Worm (Caenorhabditis elegans): ENCODE measurements around the gene C37C3.17.
A peak's percentile ranks its signal among the peaks of the same experiment; 100 is the strongest.

C37C3.17 gene

ce11 chrV:7875456-7875855, 13.8 kb upstream of the C37C3.17 start, which contains the start of gene F40A3.4:
Gene F40A3.4 (plus strand): TSS chrV:7875756.
- TF ChIP-seq K09A11.1 (tag; optimal IDR thresholded peaks at IDR 0.05; ENCODE audit: insufficient read depth) (no peak), C08G9.2 (tag; optimal IDR thresholded peaks at IDR 0.05) (no peak), fkh-6 (tag; optimal IDR thresholded peaks at IDR 0.05) (no peak)

- TF ChIP-seq nhr-232 (tag; optimal IDR thresholded peaks at IDR 0.05), result no peak
- no peak for TF ChIP-seq hlh-15 (tag; optimal IDR thresholded peaks at IDR 0.05)
- no peak for TF ChIP-seq nfya-1 (tag; optimal IDR thresholded peaks at IDR 0.05)
- no peak for TF ChIP-seq pat-9 (tag; optimal IDR thresholded peaks at IDR 0.05)
- TF ChIP-seq ahr-1 (tag; optimal IDR thresholded peaks at IDR 0.05), result no peak
- TF ChIP-seq ceh-34 (tag; optimal IDR thresholded peaks at IDR 0.05), result no peak
- no peak for TF ChIP-seq ceh-48 (tag; optimal IDR thresholded peaks at IDR 0.05)
- TF ChIP-seq fkh-10 (GFP tag; optimal IDR thresholded peaks at IDR 0.05), result peak; percentile 16
- TF ChIP-seq ceh-24 (tag; optimal IDR thresholded peaks at IDR 0.05), result no peak
- no peak for TF ChIP-seq unc-86 (tag; optimal IDR thresholded peaks at IDR 0.05)
- no peak for TF ChIP-seq ceh-45 (GFP tag; IDR thresholded peaks at IDR 0.05)
- no peak for TF ChIP-seq pha-2 (tag; optimal IDR thresholded peaks at IDR 0.05)
- TF ChIP-seq unc-42 (tag; optimal IDR thresholded peaks at IDR 0.05), result peak; percentile 96
- TF ChIP-seq hlh-30 (tag; optimal IDR thresholded peaks at IDR 0.05; ENCODE audit: insufficient read depth), result no peak
- no peak for TF ChIP-seq K09A11.1 (tag; optimal IDR thresholded peaks at IDR 0.05; ENCODE audit: insufficient read depth)
These were observed 11.3 kb upstream of the C37C3.17 start for ce11 chrV:7872945-7873344.

- TF ChIP-seq ets-4 (tag; optimal IDR thresholded peaks at IDR 0.05) (no peak), ref-2 (tag; optimal IDR thresholded peaks at IDR 0.05) (no peak), ceh-22 (tag; optimal IDR thresholded peaks at IDR 0.05) (no peak), pha-4 (tag; optimal IDR thresholded peaks at IDR 0.05) (no peak), pax-1 (tag; optimal IDR thresholded peaks at IDR 0.05) (no peak), elt-2 (tag; optimal IDR thresholded peaks at IDR 0.05) (no peak), ztf-16 (tag; optimal IDR thresholded peaks at IDR 0.05) (no peak), pros-1 (tag; optimal IDR thresholded peaks at IDR 0.05) (no peak), fkh-10 (GFP tag; optimal IDR thresholded peaks at IDR 0.05) (no peak), che-1 (tag; optimal IDR thresholded peaks at IDR 0.05) (no peak), ceh-31 (tag; optimal IDR thresholded peaks at IDR 0.05) (no peak), fax-1 (tag; optimal IDR thresholded peaks at IDR 0.05) (no peak), C08G9.2 (tag; optimal IDR thresholded peaks at IDR 0.05) (no peak), tbx-2 (tag; optimal IDR thresholded peaks at IDR 0.05) (no peak)
These were observed 9.0 kb upstream of the C37C3.17 start, which contains the start of gene nipi-4 for ce11 chrV:7870707-7871106. Gene nipi-4 (minus strand): TSS chrV:7870807.

ce11 chrV:7864663-7865062, 3.0 kb upstream of the C37C3.17 start, which contains the start of gene C37C3.11:
Gene C37C3.11 (minus strand): TSS chrV:7864763.
- no peak for TF ChIP-seq ztf-16 (tag; optimal IDR thresholded peaks at IDR 0.05)
- TF ChIP-seq ceh-34 (tag; optimal IDR thresholded peaks at IDR 0.05), result no peak
- TF ChIP-seq ceh-9 (tag; optimal IDR thresholded peaks at IDR 0.05), result no peak
- TF ChIP-seq madf-2 (tag; optimal IDR thresholded peaks at IDR 0.05), result no peak
- TF ChIP-seq nhr-11 (tag; optimal IDR thresholded peaks at IDR 0.05), result no peak
- TF ChIP-seq lin-11 (tag; optimal IDR thresholded peaks at IDR 0.05), result no peak
- TF ChIP-seq ceh-22 (tag; optimal IDR thresholded peaks at IDR 0.05), result no peak
- TF ChIP-seq hlh-15 (tag; optimal IDR thresholded peaks at IDR 0.05), result no peak

- no peak for TF ChIP-seq hlh-30 (tag; optimal IDR thresholded peaks at IDR 0.05; ENCODE audit: insufficient read depth)
- no peak for TF ChIP-seq ceh-18 (tag; optimal IDR thresholded peaks at IDR 0.05)
- no peak for TF ChIP-seq ttx-3 (tag; optimal IDR thresholded peaks at IDR 0.05)
- no peak for TF ChIP-seq sox-4 (tag; optimal IDR thresholded peaks at IDR 0.05)
- no peak for TF ChIP-seq sox-2 (GFP tag; IDR thresholded peaks at IDR 0.05)
- TF ChIP-seq lim-6 (tag; optimal IDR thresholded peaks at IDR 0.05), result no peak
- no peak for TF ChIP-seq tbx-2 (tag; optimal IDR thresholded peaks at IDR 0.05)
- TF ChIP-seq hlh-6 (tag; optimal IDR thresholded peaks at IDR 0.05), result no peak
- TF ChIP-seq fax-1 (tag; optimal IDR thresholded peaks at IDR 0.05), result no peak
- TF ChIP-seq ceh-34 (tag; optimal IDR thresholded peaks at IDR 0.05), result no peak
- TF ChIP-seq ceh-14 (tag; optimal IDR thresholded peaks at IDR 0.05), result no peak
- TF ChIP-seq unc-3 (GFP tag; conservative IDR thresholded peaks at IDR 0.05), result no peak
- no peak for TF ChIP-seq unc-3 (tag; optimal IDR thresholded peaks at IDR 0.05)
- TF ChIP-seq pha-4 (tag; optimal IDR thresholded peaks at IDR 0.05), result no peak
- no peak for TF ChIP-seq ceh-9 (tag; optimal IDR thresholded peaks at IDR 0.05)
- TF ChIP-seq eyg-1 (tag; optimal IDR thresholded peaks at IDR 0.05), result no peak
- TF ChIP-seq rnt-1 (tag; optimal IDR thresholded peaks at IDR 0.05), result no peak
- no peak for TF ChIP-seq unc-42 (tag; optimal IDR thresholded peaks at IDR 0.05)
- no peak for TF ChIP-seq hlh-8 (tag; optimal IDR thresholded peaks at IDR 0.05)
These were observed 1.4 kb upstream of the C37C3.17 start, which contains the start of gene C37C3.10 for ce11 chrV:7863020-7863523. Gene C37C3.10 (minus strand): TSS chrV:7863070.

All from whole organism, late embryonic.